Worm (Caenorhabditis elegans): ENCODE data around the gene K10D2.5.

K10D2.5 gene

ce11 chrIII:5185620-5186019, 13.1 kb downstream of the K10D2.5 start, which contains the start of gene pup-2:
TSS of gene pup-2 (plus strand) at chrIII:5185920.
- TF ChIP-seq B0035.1 (tag; optimal IDR thresholded peaks at IDR 0.05) (no peak), ceh-91 (GFP tag; IDR thresholded peaks at IDR 0.05) (no peak), akir-1 (GFP tag; optimal IDR thresholded peaks at IDR 0.05) (no peak), snpc-3.4 (tag; optimal IDR thresholded peaks at IDR 0.05) (no peak), athp-1 (tag; optimal IDR thresholded peaks at IDR 0.05) (no peak), die-1 (tag; optimal IDR thresholded peaks at IDR 0.05) (no peak), efl-1 (GFP tag; optimal IDR thresholded peaks at IDR 0.05) (no peak), snpc-1.1 (tag; optimal IDR thresholded peaks at IDR 0.05; ENCODE audit: insufficient read depth) (no peak), nfyb-1 (GFP tag; IDR thresholded peaks at IDR 0.05) (no peak), chd-7 (tag; optimal IDR thresholded peaks at IDR 0.05) (no peak), lsl-1 (GFP tag; optimal IDR thresholded peaks at IDR 0.05) (no peak), dpl-1 (GFP tag; optimal IDR thresholded peaks at IDR 0.05) (no peak), hsf-1 (GFP tag; IDR thresholded peaks at IDR 0.05) (no peak), pbrm-1 (GFP tag; IDR thresholded peaks at IDR 0.05) (no peak), zfh-2 (GFP tag; conservative IDR thresholded peaks at IDR 0.05) (no peak), B0261.1 (tag; optimal IDR thresholded peaks at IDR 0.05) (no peak), egrh-3 (GFP tag; IDR thresholded peaks at IDR 0.05) (no peak), ZK185.1 (tag; optimal IDR thresholded peaks at IDR 0.05; ENCODE audit: poor library complexity, severe bottlenecking) (no peak), snpc-4 (GFP tag; optimal IDR thresholded peaks at IDR 0.05) (no peak), snpc-4 (tag; optimal IDR thresholded peaks at IDR 0.05) (no peak), pha-4 (tag; optimal IDR thresholded peaks at IDR 0.05) (no peak)

DNA sequence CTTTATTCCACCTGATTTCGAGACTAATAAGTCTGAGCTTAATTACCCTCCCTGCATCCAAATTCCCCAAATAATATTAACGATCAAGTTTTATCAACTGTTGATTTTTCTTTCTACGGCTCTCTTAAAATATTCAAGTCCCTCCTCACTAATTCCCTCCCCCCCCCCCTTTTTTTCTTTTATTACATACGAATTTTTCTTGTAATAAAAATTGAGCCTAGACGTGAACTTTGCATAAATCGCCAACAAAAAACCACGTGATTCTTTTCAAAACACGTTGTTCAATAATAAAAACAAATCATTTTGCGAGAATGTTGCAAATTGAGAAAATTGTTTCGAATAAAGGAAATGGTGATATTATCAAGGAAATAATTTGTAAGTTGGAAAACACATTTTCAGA, 15.9 kb downstream of the K10D2.5 start, which contains the start of gene K10D2.8:
K10D2.8 (plus strand) TSS at position 301 of the 400 bp plus-strand sequence.
- no peak for TF ChIP-seq rcor-1 (GFP tag; IDR thresholded peaks at IDR 0.05)
- no peak for TF ChIP-seq ceh-27 (GFP tag; optimal IDR thresholded peaks at IDR 0.05)
- TF ChIP-seq F57A8.1 (GFP tag; optimal IDR thresholded peaks at IDR 0.05), result no peak
- no peak for TF ChIP-seq pha-4 (tag; optimal IDR thresholded peaks at IDR 0.05)
- TF ChIP-seq lsy-27 (tag; optimal IDR thresholded peaks at IDR 0.05; ENCODE audit: borderline replicate concordance, insufficient read depth), result no peak
- TF ChIP-seq T07F8.4 (tag; optimal IDR thresholded peaks at IDR 0.05), result no peak
- 0 out of 2 replicates have a peak, but pooled peaks have one; percentile 2 for TF ChIP-seq ekl-4 (GFP tag; IDR thresholded peaks at IDR 0.05)

- no peak for TF ChIP-seq nfyb-1 (GFP tag; IDR thresholded peaks at IDR 0.05)
- TF ChIP-seq ama-1 (optimal IDR thresholded peaks at IDR 0.05), result no peak
- no peak for TF ChIP-seq ama-1 (GFP tag; optimal IDR thresholded peaks at IDR 0.05)
- 0 out of 2 replicates have a peak, but pooled peaks have one; percentile 16 for TF ChIP-seq attf-3 (GFP tag; conservative IDR thresholded peaks at IDR 0.05)
- TF ChIP-seq mcd-1 (GFP tag; IDR thresholded peaks at IDR 0.05), result 0 out of 2 replicates have a peak, but pooled peaks have one; percentile 28
- peak; percentile 37 for TF ChIP-seq F33H1.4 (GFP tag; IDR thresholded peaks at IDR 0.05)
- peak in 1 of 3 experiments; percentile 16 for TF ChIP-seq lin-35 (GFP tag; optimal IDR thresholded peaks at IDR 0.05)
- TF ChIP-seq ztf-3 (GFP tag; optimal IDR thresholded peaks at IDR 0.05), result no peak
- peak; percentile 26 for TF ChIP-seq unc-130 (GFP tag; optimal IDR thresholded peaks at IDR 0.05)
- TF ChIP-seq athp-1 (tag; optimal IDR thresholded peaks at IDR 0.05), result no peak
- peak; percentile 42 for TF ChIP-seq efl-1 (GFP tag; optimal IDR thresholded peaks at IDR 0.05)
- TF ChIP-seq lin-54 (GFP tag; optimal IDR thresholded peaks at IDR 0.05), result peak; percentile 80
- peak; percentile 63 for TF ChIP-seq madf-6 (GFP tag; IDR thresholded peaks at IDR 0.05)
These were observed 17.7 kb downstream of the K10D2.5 start for ce11 chrIII:5190179-5190578.

Data from whole organism, young adult.